Worm (Caenorhabditis elegans) whole organism, L3 larva: ENCODE measurements around the gene R07E5.6.

ENCODE experiments used
- ama-1 ChIP-seq: fragments of 150-350 bp; optimal IDR thresholded peaks from 2 replicates; lab custom pipeline; 2018
- ceh-82 ChIP-seq: fragments of 150-350 bp; optimal IDR thresholded peaks from 2 replicates; lab custom pipeline; 2014; ENCODE audit warnings: missing biosample characterization, missing genetic modification characterization
- elt-3 ChIP-seq, 3 experiments: fragments of 150-350 bp in 1 of 3; sonication (generic microtip) in 2 of 3; optimal IDR thresholded peaks; 2 replicates in 2 of 3; 4 replicates in 1 of 3; lab custom pipeline; 2014 to 2017; ENCODE audit warnings: missing biosample characterization in 3 of 3, missing genetic modification characterization in 3 of 3
- lin-39 ChIP-seq: fragments of 150-350 bp; optimal IDR thresholded peaks from 2 replicates; lab custom pipeline; 2018; ENCODE audit warnings: missing biosample characterization, missing genetic modification reagents, missing genetic modification characterization
- nhr-237 ChIP-seq: fragments of 150-350 bp; optimal IDR thresholded peaks from 2 replicates; lab custom pipeline; 2014; ENCODE audit warnings: missing biosample characterization, missing genetic modification characterization
- nhr-77 ChIP-seq: fragments of 150-350 bp; optimal IDR thresholded peaks from 2 replicates; lab custom pipeline; 2014; ENCODE audit warnings: missing biosample characterization, missing genetic modification characterization
- skn-1 ChIP-seq: fragments of 150-350 bp; optimal IDR thresholded peaks from 2 replicates; lab custom pipeline; 2014; ENCODE audit warnings: missing biosample characterization, missing genetic modification characterization
- unc-62 ChIP-seq: fragments of 150-350 bp; sonication (generic microtip); optimal IDR thresholded peaks from 4 replicates; lab custom pipeline; 2014; ENCODE audit warnings: missing biosample characterization, missing genetic modification reagents, missing genetic modification characterization

ce11 chrIII:4374854-4375253, 23.7 kb upstream of the R07E5.6 start, which contains the start of gene pals-26:
- no peak for TF ChIP-seq skn-1
- no peak for TF ChIP-seq ama-1 (lab: Kevin White, UChicago)
- TF ChIP-seq nhr-237 (tag; lab: Kevin White, UChicago): no peak
- no peak for TF ChIP-seq ceh-82 (tag; lab: Kevin White, UChicago)
- TF ChIP-seq lin-39 (tag; lab: Kevin White, UChicago): no peak
- no peak for TF ChIP-seq elt-3 (tag; optimal IDR thresholded peaks at IDR 0.05; lab: Kevin White, UChicago)
- no peak for TF ChIP-seq unc-62
- no peak for TF ChIP-seq nhr-77 (tag; lab: Kevin White, UChicago)
